Worm (Caenorhabditis elegans) whole organism, early embryonic: ENCODE results near the gene clc-19.

Experiments used
- ama-1 ChIP-seq: fragments of 150-350 bp; optimal IDR thresholded peaks from 2 replicates; lab custom pipeline; 2014
- ceh-36 ChIP-seq: sonication (generic microtip); optimal IDR thresholded peaks from 2 replicates; lab custom pipeline; 2016; ENCODE audit warnings: missing genetic modification characterization, inconsistent platforms, missing compliant biosample characterization
- ets-7 ChIP-seq: sonication (generic microtip); optimal IDR thresholded peaks from 2 replicates; lab custom pipeline; 2016; ENCODE audit warnings: missing genotype, missing genetic modification characterization, missing compliant biosample characterization
- hmg-4 ChIP-seq: fragments of 200-800 bp; sonication (Bioruptor generic); optimal IDR thresholded peaks from 2 replicates; lab custom pipeline; 2018; ENCODE audit warnings: mild to moderate bottlenecking, missing genetic modification characterization, missing compliant biosample characterization
- pes-1 ChIP-seq: fragments of 200-800 bp; sonication (Bioruptor generic); IDR thresholded peaks from 2 replicates; pipeline ENCODE4 v1.3.6; 2022; ENCODE audit warnings: missing genetic modification reagents, missing genetic modification characterization, missing compliant biosample characterization
- sea-1 ChIP-seq: fragments of 200-800 bp; sonication (Bioruptor generic); conservative IDR thresholded peaks from 2 replicates; pipeline ENCODE4 v1.3.6; 2022; ENCODE audit warnings: missing genetic modification characterization, missing compliant biosample characterization
- tbx-11 ChIP-seq: fragments of 200-800 bp; sonication (Bioruptor generic); IDR thresholded peaks from 2 replicates; pipeline ENCODE4 v1.3.6; 2022; ENCODE audit warnings: missing genetic modification characterization, missing compliant biosample characterization

ce11 chrIII:910540-911311, 37.4 kb upstream of the clc-19 start, which contains the start of the genes F23H11.5 and bra-2:
- no peak for TF ChIP-seq ceh-36 (tag; lab: Kevin White, UChicago)
- no peak for TF ChIP-seq ets-7 (tag; lab: Kevin White, UChicago)
- TF ChIP-seq pes-1 (GFP tag; lab: Robert Waterston, UW) = no peak
- no peak for TF ChIP-seq sea-1 (GFP tag; lab: Robert Waterston, UW)
- TF ChIP-seq ama-1 (lab: Kevin White, UChicago) = no peak
- TF ChIP-seq hmg-4 (GFP tag; lab: Kevin White, UChicago) = no peak
- TF ChIP-seq tbx-11 = no peak
